Worm (Caenorhabditis elegans) whole organism, L4 larva: ENCODE data around the gene mks-5.

ENCODE experiments used
- T20F7.1 ChIP-seq: fragments of 200-800 bp; sonication (Bioruptor generic); optimal IDR thresholded peaks from 2 replicates; lab custom pipeline; 2018; ENCODE audit warnings: mild to moderate bottlenecking, missing genetic modification characterization, missing compliant biosample characterization
- ceh-82 ChIP-seq: sonication (generic microtip); optimal IDR thresholded peaks from 2 replicates; lab custom pipeline; 2017; ENCODE audit warnings: missing biosample characterization, missing genetic modification characterization
- jun-1 ChIP-seq: fragments of 150-350 bp; optimal IDR thresholded peaks from 2 replicates; lab custom pipeline; 2014; ENCODE audit warnings: missing biosample characterization, missing genetic modification reagents, missing genetic modification characterization
- lin-15B ChIP-seq: fragments of 150-350 bp; sonication (generic microtip); optimal IDR thresholded peaks from 3 replicates; lab custom pipeline; 2014; ENCODE audit warnings: missing biosample characterization, missing genetic modification characterization
- mdl-1 ChIP-seq, 2 experiments: fragments of 150-350 bp in 1 of 2; sonication (generic microtip) in 1 of 2; optimal IDR thresholded peaks; 2 replicates each; lab custom pipeline; 2014 to 2017; ENCODE audit warnings: missing biosample characterization in 2 of 2, missing genetic modification characterization in 2 of 2
- nhr-11 ChIP-seq: fragments of 150-350 bp; optimal IDR thresholded peaks from 2 replicates; lab custom pipeline; 2014; ENCODE audit warnings: missing biosample characterization, missing genetic modification characterization
- nhr-111 ChIP-seq: fragments of 200-800 bp; sonication (Bioruptor generic); optimal IDR thresholded peaks from 2 replicates; lab custom pipeline; 2018; ENCODE audit warnings: mild to moderate bottlenecking, missing genetic modification characterization, missing compliant biosample characterization
- nhr-25 ChIP-seq: sonication (generic microtip); optimal IDR thresholded peaks from 2 replicates; lab custom pipeline; 2017; ENCODE audit warnings: missing genetic modification characterization, mild to moderate bottlenecking, missing compliant biosample characterization, antibody characterized with exemption, moderate library complexity, borderline replicate concordance; ENCODE audit not compliant: insufficient read depth
- rbr-2 ChIP-seq: sonication (generic microtip); optimal IDR thresholded peaks from 2 replicates; lab custom pipeline; 2016; ENCODE audit warnings: missing genotype, missing genetic modification characterization, missing compliant biosample characterization
- skn-1 ChIP-seq: fragments of 150-350 bp; optimal IDR thresholded peaks from 2 replicates; lab custom pipeline; 2014; ENCODE audit warnings: missing biosample characterization, missing genetic modification characterization
- unc-130 ChIP-seq: sonication (generic microtip); optimal IDR thresholded peaks from 2 replicates; lab custom pipeline; 2016; ENCODE audit warnings: missing genetic modification reagents, missing genetic modification characterization, missing compliant biosample characterization
- unc-62 ChIP-seq, 3 experiments: fragments of 150-350 bp in 1 of 3; sonication (generic microtip); optimal IDR thresholded peaks in 2 of 3; peaks in 1 of 3; 1 replicate in 1 of 3; 2 replicates in 2 of 3; lab custom pipeline; 2014 to 2017; ENCODE audit warnings: missing biosample characterization in 3 of 3, missing genetic modification characterization in 3 of 3, missing genetic modification reagents in 3 of 3, missing genotype in 1 of 3

- TF ChIP-seq unc-62 (GFP tag; optimal IDR thresholded peaks at IDR 0.05 in 1 of 2; lab: Kevin White, UChicago) = peak in 1 of 2 experiments; percentile 10
- no peak for TF ChIP-seq unc-62 (tag; optimal IDR thresholded peaks at IDR 0.05; lab: Kevin White, UChicago)
- TF ChIP-seq jun-1 (tag; lab: Kevin White, UChicago) = no peak
- no peak for TF ChIP-seq lin-15B (tag; lab: Kevin White, UChicago)
- no peak for TF ChIP-seq unc-130 (GFP tag; lab: Kevin White, UChicago)
- no peak for TF ChIP-seq nhr-11
- TF ChIP-seq skn-1 (tag; lab: Kevin White, UChicago) = no peak
- TF ChIP-seq ceh-82 (tag; lab: Kevin White, UChicago) = no peak
- TF ChIP-seq nhr-25 (tag; lab: Kevin White, UChicago) = no peak
- TF ChIP-seq mdl-1 (tag; optimal IDR thresholded peaks at IDR 0.05; lab: Kevin White, UChicago) = no peak
- TF ChIP-seq T20F7.1 (GFP tag; lab: Kevin White, UChicago) = no peak
- TF ChIP-seq nhr-111 (GFP tag; lab: Kevin White, UChicago) = no peak
- TF ChIP-seq rbr-2 (tag; lab: Kevin White, UChicago) = no peak
Observed at ce11 chrII:10759425-10759824, 39.4 kb downstream of the mks-5 start.
